Worm (Caenorhabditis elegans) whole organism, L4 larva: ENCODE measurements around the gene C16A11.10.

Experiments used
- F49E8.2 ChIP-seq: sonication (generic microtip); optimal IDR thresholded peaks from 2 replicates; lab custom pipeline; 2016; ENCODE audit warnings: missing compliant biosample characterization, mild to moderate bottlenecking, missing genetic modification characterization, borderline replicate concordance
- Y48G9A.11 ChIP-seq: fragments of 200-800 bp; sonication (Bioruptor generic); IDR thresholded peaks from 2 replicates; pipeline ENCODE4 v1.3.6; 2022; ENCODE audit warnings: missing genetic modification reagents, missing genetic modification characterization, missing compliant biosample characterization
- arid-1 ChIP-seq: fragments of 200-800 bp; sonication (Bioruptor generic); conservative IDR thresholded peaks from 2 replicates; pipeline ENCODE4 v1.3.6; 2022; ENCODE audit warnings: missing genetic modification reagents, missing genetic modification characterization, missing compliant biosample characterization
- ceh-28 ChIP-seq: fragments of 150-350 bp; optimal IDR thresholded peaks from 2 replicates; lab custom pipeline; 2014; ENCODE audit warnings: missing biosample characterization, missing genetic modification reagents, missing genetic modification characterization
- ceh-82 ChIP-seq: sonication (generic microtip); optimal IDR thresholded peaks from 2 replicates; lab custom pipeline; 2017; ENCODE audit warnings: missing biosample characterization, missing genetic modification characterization
- cey-2 ChIP-seq: sonication (generic microtip); optimal IDR thresholded peaks from 3 replicates; lab custom pipeline; 2017; ENCODE audit warnings: missing genetic modification characterization, mild to moderate bottlenecking, missing compliant biosample characterization, antibody characterized with exemption, borderline replicate concordance; ENCODE audit not compliant: insufficient read depth
- daf-12 ChIP-seq: fragments of 150-350 bp; optimal IDR thresholded peaks from 2 replicates; lab custom pipeline; 2014; ENCODE audit warnings: missing biosample characterization, missing genetic modification reagents, missing genetic modification characterization
- daf-16 ChIP-seq, 3 experiments: sonication (generic microtip); optimal IDR thresholded peaks; 2 replicates each; lab custom pipeline; 2016 to 2017; ENCODE audit warnings: missing genetic modification characterization in 3 of 3, missing genetic modification reagents in 3 of 3, mild to moderate bottlenecking in 2 of 3, missing compliant biosample characterization in 2 of 3, missing biosample characterization in 1 of 3, moderate library complexity in 1 of 3
- daf-8 ChIP-seq: fragments of 200-800 bp; sonication (Bioruptor generic); IDR thresholded peaks from 2 replicates; pipeline ENCODE4 v1.3.6; 2022; ENCODE audit warnings: missing genetic modification characterization, missing compliant biosample characterization
- dmd-8 ChIP-seq: fragments of 200-800 bp; sonication (Bioruptor generic); IDR thresholded peaks from 2 replicates; pipeline ENCODE4 v1.3.6; 2022; ENCODE audit warnings: missing genetic modification characterization, missing compliant biosample characterization
- dpl-1 ChIP-seq: fragments of 150-350 bp; optimal IDR thresholded peaks from 2 replicates; lab custom pipeline; 2014; ENCODE audit warnings: missing biosample characterization, missing genetic modification reagents, missing genetic modification characterization
- duxl-1 ChIP-seq: sonication (generic microtip); optimal IDR thresholded peaks from 2 replicates; lab custom pipeline; 2016; ENCODE audit warnings: mild to moderate bottlenecking, missing genetic modification characterization, moderate library complexity, missing compliant biosample characterization; ENCODE audit not compliant: poor library complexity
- egl-43 ChIP-seq: fragments of 200-800 bp; sonication (Bioruptor generic); IDR thresholded peaks from 2 replicates; pipeline ENCODE4 v1.3.6; 2022; ENCODE audit warnings: missing genetic modification reagents, missing genetic modification characterization, missing compliant biosample characterization
- fos-1 ChIP-seq: fragments of 150-350 bp; optimal IDR thresholded peaks from 2 replicates; lab custom pipeline; 2014; ENCODE audit warnings: missing biosample characterization, missing genetic modification characterization
- gei-8 ChIP-seq: fragments of 200-800 bp; sonication (Bioruptor generic); optimal IDR thresholded peaks from 2 replicates; lab custom pipeline; 2018; ENCODE audit warnings: mild to moderate bottlenecking, missing genetic modification characterization, missing compliant biosample characterization
- hif-1 ChIP-seq, 2 experiments: sonication (generic microtip); optimal IDR thresholded peaks; 2 replicates each; lab custom pipeline; 2016 to 2017; ENCODE audit warnings: missing compliant biosample characterization in 2 of 2, missing genetic modification characterization in 2 of 2, missing genetic modification reagents in 2 of 2, missing genotype in 2 of 2, mild to moderate bottlenecking in 1 of 2
- hlh-30 ChIP-seq: sonication (generic microtip); optimal IDR thresholded peaks from 2 replicates; lab custom pipeline; 2017; ENCODE audit warnings: antibody characterized with exemption, mild to moderate bottlenecking, missing genetic modification characterization, missing compliant biosample characterization; ENCODE audit not compliant: insufficient read depth
- lin-1 ChIP-seq: fragments of 200-800 bp; sonication (Bioruptor generic); IDR thresholded peaks from 2 replicates; pipeline ENCODE4 v1.3.6; 2022; ENCODE audit warnings: missing genetic modification reagents, missing genetic modification characterization, missing compliant biosample characterization
- lin-13 ChIP-seq: fragments of 150-350 bp; optimal IDR thresholded peaks from 2 replicates; lab custom pipeline; 2014; ENCODE audit warnings: missing biosample characterization, missing genetic modification reagents, missing genetic modification characterization
- lin-38 ChIP-seq: fragments of 200-800 bp; sonication (Bioruptor generic); IDR thresholded peaks from 2 replicates; pipeline ENCODE4 v1.3.6; 2022; ENCODE audit warnings: missing genetic modification reagents, missing genetic modification characterization, missing compliant biosample characterization
- lir-3 ChIP-seq: sonication (generic microtip); optimal IDR thresholded peaks from 2 replicates; lab custom pipeline; 2016; ENCODE audit warnings: mild to moderate bottlenecking, missing genetic modification characterization, missing compliant biosample characterization
- mep-1 ChIP-seq: fragments of 150-350 bp; sonication (generic microtip); optimal IDR thresholded peaks from 3 replicates; lab custom pipeline; 2014; ENCODE audit warnings: missing biosample characterization, missing genetic modification characterization
- mes-2 ChIP-seq: sonication (generic microtip); optimal IDR thresholded peaks from 2 replicates; lab custom pipeline; 2016; ENCODE audit warnings: missing genotype, mild to moderate bottlenecking, missing genetic modification characterization, missing compliant biosample characterization; ENCODE audit not compliant: poor library complexity, severe bottlenecking
- mxl-2 ChIP-seq: fragments of 200-800 bp; sonication (Bioruptor generic); conservative IDR thresholded peaks from 2 replicates; pipeline ENCODE4 v1.3.6; 2022; ENCODE audit warnings: missing genetic modification reagents, missing genetic modification characterization, missing compliant biosample characterization
- nhr-102 ChIP-seq: sonication (generic microtip); optimal IDR thresholded peaks from 2 replicates; lab custom pipeline; 2016; ENCODE audit warnings: mild to moderate bottlenecking, missing genetic modification characterization, moderate library complexity, missing compliant biosample characterization
- nhr-111 ChIP-seq: fragments of 200-800 bp; sonication (Bioruptor generic); optimal IDR thresholded peaks from 2 replicates; lab custom pipeline; 2018; ENCODE audit warnings: mild to moderate bottlenecking, missing genetic modification characterization, missing compliant biosample characterization
- nhr-237 ChIP-seq: sonication (generic microtip); optimal IDR thresholded peaks from 2 replicates; lab custom pipeline; 2017; ENCODE audit warnings: missing biosample characterization, missing genetic modification characterization
- nhr-28 ChIP-seq: fragments of 150-350 bp; optimal IDR thresholded peaks from 2 replicates; lab custom pipeline; 2014; ENCODE audit warnings: missing biosample characterization, missing genetic modification characterization
- nhr-42 ChIP-seq: fragments of 200-800 bp; sonication (Bioruptor generic); IDR thresholded peaks from 2 replicates; pipeline ENCODE4 v1.3.6; 2022; ENCODE audit warnings: missing genetic modification characterization, missing compliant biosample characterization
- nhr-6 ChIP-seq: fragments of 150-350 bp; optimal IDR thresholded peaks from 2 replicates; lab custom pipeline; 2014; ENCODE audit warnings: missing biosample characterization, missing genetic modification characterization
- pha-4 ChIP-seq, 2 experiments: fragments of 150-350 bp in 1 of 2; fragments of 200-800 bp in 1 of 2; sonication (Bioruptor generic) in 1 of 2; IDR thresholded peaks in 1 of 2; optimal IDR thresholded peaks in 1 of 2; 2 replicates each; pipeline versions ENCODE4 v1.3.6 to Lab custom; 2014 to 2022; ENCODE audit warnings: missing genetic modification characterization in 2 of 2, missing genetic modification reagents in 2 of 2, missing biosample characterization in 1 of 2, missing compliant biosample characterization in 1 of 2
- php-3 ChIP-seq: fragments of 200-800 bp; sonication (Bioruptor generic); IDR thresholded peaks from 2 replicates; pipeline ENCODE4 v1.3.6; 2022; ENCODE audit warnings: missing genetic modification reagents, missing genetic modification characterization, missing compliant biosample characterization
- rbr-2 ChIP-seq: sonication (generic microtip); optimal IDR thresholded peaks from 2 replicates; lab custom pipeline; 2016; ENCODE audit warnings: missing genotype, missing genetic modification characterization, missing compliant biosample characterization
- set-16 ChIP-seq: fragments of 200-800 bp; sonication (Bioruptor generic); IDR thresholded peaks from 2 replicates; pipeline ENCODE4 v1.3.6; 2022; ENCODE audit warnings: missing genetic modification reagents, missing genetic modification characterization, missing compliant biosample characterization
- snpc-1.2 ChIP-seq: fragments of 200-800 bp; sonication (Bioruptor generic); IDR thresholded peaks from 2 replicates; pipeline ENCODE4 v1.3.6; 2022; ENCODE audit warnings: missing genetic modification reagents, missing genetic modification characterization, missing compliant biosample characterization
- spr-1 ChIP-seq: sonication (generic microtip); optimal IDR thresholded peaks from 2 replicates; lab custom pipeline; 2016; ENCODE audit warnings: mild to moderate bottlenecking, missing genetic modification characterization, missing compliant biosample characterization
- tra-1 ChIP-seq: fragments of 200-800 bp; sonication (Bioruptor generic); IDR thresholded peaks from 2 replicates; pipeline ENCODE4 v1.3.6; 2022; ENCODE audit warnings: missing genetic modification reagents, missing genetic modification characterization, missing compliant biosample characterization
- unc-130 ChIP-seq: sonication (generic microtip); optimal IDR thresholded peaks from 2 replicates; lab custom pipeline; 2016; ENCODE audit warnings: missing genetic modification reagents, missing genetic modification characterization, missing compliant biosample characterization
- vab-7 ChIP-seq: fragments of 200-800 bp; sonication (Bioruptor generic); IDR thresholded peaks from 2 replicates; pipeline ENCODE4 v1.3.6; 2022; ENCODE audit warnings: missing genetic modification reagents, missing genetic modification characterization, missing compliant biosample characterization
- zag-1 ChIP-seq: fragments of 150-350 bp; optimal IDR thresholded peaks from 2 replicates; lab custom pipeline; 2014; ENCODE audit warnings: missing biosample characterization, missing genetic modification characterization
- zfp-2 ChIP-seq: sonication (generic microtip); optimal IDR thresholded peaks from 2 replicates; lab custom pipeline; 2016; ENCODE audit warnings: mild to moderate bottlenecking, missing genetic modification characterization, missing compliant biosample characterization
- zfp-3 ChIP-seq: fragments of 200-800 bp; sonication (Bioruptor generic); conservative IDR thresholded peaks from 2 replicates; pipeline ENCODE4 v1.3.6; 2022; ENCODE audit warnings: missing genetic modification reagents, missing genetic modification characterization, missing compliant biosample characterization
- ztf-11 ChIP-seq: fragments of 150-350 bp; optimal IDR thresholded peaks from 2 replicates; lab custom pipeline; 2014; ENCODE audit warnings: missing biosample characterization, missing genetic modification characterization
- ztf-7 ChIP-seq: fragments of 150-350 bp; optimal IDR thresholded peaks from 2 replicates; lab custom pipeline; 2014; ENCODE audit warnings: missing biosample characterization, missing genetic modification characterization

Gene C16A11.10

ce11 chrII:4229106-4229708, 2.0 kb upstream of the C16A11.10 start, which contains the start of gene C16A11.3:
C16A11.3 (plus strand) TSS chrII:4229545.
- TF ChIP-seq duxl-1 (tag; lab: Kevin White, UChicago) (no peak), pha-4 (GFP tag; IDR thresholded peaks at IDR 0.05; lab: Robert Waterston, UW) (peak; percentile 44; the same call in 1 of the 2 replicates), pha-4 (tag; optimal IDR thresholded peaks at IDR 0.05; lab: Kevin White, UChicago) (no peak), zag-1 (tag; lab: Kevin White, UChicago) (no peak), zfp-3 (0 out of 2 replicates have a peak, but pooled peaks have one; percentile 28), nhr-42 (no peak), lin-13 (no peak), Y48G9A.11 (peak; percentile 43), unc-130 (peak; percentile 58), nhr-28 (no peak), arid-1 (GFP tag; lab: Robert Waterston, UW) (peak; percentile 41; the same call in 1 of the 2 replicates), ztf-11 (tag; lab: Kevin White, UChicago) (no peak), lin-38 (peak; percentile 70), lin-1 (GFP tag; lab: Robert Waterston, UW) (0 out of 2 replicates have a peak, but pooled peaks have one; percentile 26), F49E8.2 (peak; percentile 79)

DNA sequence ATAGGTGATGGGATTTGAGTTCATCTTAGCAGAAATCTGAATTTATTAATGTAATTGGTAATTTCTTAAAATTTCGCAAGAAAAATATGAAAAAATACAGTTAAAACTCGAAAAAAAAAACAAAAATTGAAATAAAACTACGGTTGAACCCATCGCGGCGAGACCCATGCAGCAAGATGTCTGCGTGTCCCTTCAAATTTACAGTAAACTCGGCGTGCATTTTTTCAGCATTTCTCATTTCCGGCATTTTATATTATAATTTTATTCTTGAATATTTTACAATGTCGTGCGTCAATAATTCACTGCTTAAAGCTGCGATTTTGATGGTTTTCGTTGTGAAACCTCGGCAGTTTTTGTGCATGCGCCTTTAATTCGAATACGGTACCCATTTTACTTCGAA, 4.8 kb downstream of the C16A11.10 start, which contains the start of gene fbxc-43:
Gene fbxc-43 (minus strand): TSS at position 38 of the 400 bp plus-strand sequence.
- TF ChIP-seq mes-2 (tag; lab: Kevin White, UChicago) (no peak), php-3 (GFP tag; lab: Robert Waterston, UW) (no peak), cey-2 (no peak), zfp-2 (tag; lab: Kevin White, UChicago) (no peak)

DNA sequence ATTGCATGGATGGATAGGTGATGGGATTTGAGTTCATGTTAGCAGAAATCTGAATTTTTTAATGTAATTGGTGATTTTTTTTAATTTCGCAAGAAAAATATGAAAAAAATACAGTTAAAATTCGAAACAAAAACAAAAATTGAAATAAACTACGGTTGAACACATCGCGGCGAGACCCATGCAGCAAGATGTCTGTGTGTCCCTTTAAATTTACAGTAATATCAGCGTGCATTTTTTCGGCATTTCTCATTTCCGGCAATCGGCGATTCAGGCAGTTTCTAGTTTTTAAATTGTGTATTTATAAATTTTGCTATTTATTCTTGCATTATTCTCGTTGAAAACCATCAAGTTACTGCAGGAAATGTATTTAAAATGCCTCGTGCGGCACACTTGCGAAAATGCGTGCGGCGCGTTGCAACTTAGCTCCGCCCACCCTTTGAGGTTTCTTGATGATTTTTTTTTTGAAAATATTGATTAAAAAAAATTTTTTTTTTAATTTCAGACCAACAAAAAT, 6.6 kb downstream of the C16A11.10 start, which contains the start of the genes fbxc-44 and C16A11.2:
Gene fbxc-44 (minus strand): TSS at position 51 of the 514 bp plus-strand sequence.
Gene C16A11.2 (plus strand): TSS at position 503 of the 514 bp plus-strand sequence.
- no peak for TF ChIP-seq spr-1
- TF ChIP-seq daf-12 (tag; lab: Kevin White, UChicago): no peak
- TF ChIP-seq dmd-8 (GFP tag; lab: Robert Waterston, UW): no peak
- no peak for TF ChIP-seq nhr-102 (tag; lab: Kevin White, UChicago)
- no peak for TF ChIP-seq lin-1 (GFP tag; lab: Robert Waterston, UW)
- TF ChIP-seq ceh-28 (tag; lab: Kevin White, UChicago): no peak
- TF ChIP-seq fos-1 (tag; lab: Kevin White, UChicago): no peak
- peak; percentile 20 for TF ChIP-seq rbr-2
- TF ChIP-seq nhr-42: no peak
- TF ChIP-seq ztf-7 (tag; lab: Kevin White, UChicago): no peak
- TF ChIP-seq mxl-2 (GFP tag; lab: Robert Waterston, UW): no peak
- TF ChIP-seq snpc-1.2: 0 out of 2 replicates have a peak, but pooled peaks have one; percentile 22
- peak; percentile 39 for TF ChIP-seq mep-1 (tag; lab: Kevin White, UChicago)
- no peak for TF ChIP-seq duxl-1 (tag; lab: Kevin White, UChicago)
- TF ChIP-seq tra-1 (GFP tag; lab: Robert Waterston, UW): no peak
- TF ChIP-seq daf-8 (GFP tag; lab: Robert Waterston, UW): no peak
- TF ChIP-seq pha-4 (GFP tag; IDR thresholded peaks at IDR 0.05; lab: Robert Waterston, UW): peak; percentile 29; the same call in 1 of the 2 replicates
- no peak for TF ChIP-seq pha-4 (tag; optimal IDR thresholded peaks at IDR 0.05; lab: Kevin White, UChicago)
- no peak for TF ChIP-seq nhr-6
- peak in 1 of 2 experiments; percentile 15 for TF ChIP-seq hif-1 (tag; optimal IDR thresholded peaks at IDR 0.05; lab: Kevin White, UChicago)
- peak; percentile 64 for TF ChIP-seq lin-38
- no peak for TF ChIP-seq nhr-237 (tag; lab: Kevin White, UChicago)
- no peak for TF ChIP-seq set-16 (GFP tag; lab: Robert Waterston, UW)
- no peak for TF ChIP-seq lir-3 (tag; lab: Kevin White, UChicago)
- TF ChIP-seq gei-8 (GFP tag; lab: Kevin White, UChicago): no peak
- TF ChIP-seq vab-7 (GFP tag; lab: Robert Waterston, UW): no peak
- no peak for TF ChIP-seq ceh-82 (tag; lab: Kevin White, UChicago)
- TF ChIP-seq nhr-111 (GFP tag; lab: Kevin White, UChicago): no peak
- no peak for TF ChIP-seq hlh-30 (tag; lab: Kevin White, UChicago)
- TF ChIP-seq dpl-1 (GFP tag; lab: Kevin White, UChicago): peak; percentile 0
- peak in 1 of 2 experiments; percentile 3 for TF ChIP-seq daf-16 (GFP tag; optimal IDR thresholded peaks at IDR 0.05; lab: Kevin White, UChicago)
- peak; percentile 32 for TF ChIP-seq daf-16 (tag; optimal IDR thresholded peaks at IDR 0.05; lab: Kevin White, UChicago)
- 0 out of 2 replicates have a peak, but pooled peaks have one; percentile 14 for TF ChIP-seq Y48G9A.11
- no peak for TF ChIP-seq egl-43 (GFP tag; lab: Robert Waterston, UW)
